Fruit fly (Drosophila melanogaster) whole organism, embryonic: Measurements from ENCODE around the gene sv.

Experiments used
- Atf6 ChIP-seq: fragments of 200-800 bp; sonication (Bioruptor generic); IDR thresholded peaks from 2 replicates; pipeline ENCODE4 v1.3.6; 2022; ENCODE audit warnings: missing biosample characterization, missing genetic modification characterization
- B-H2 ChIP-seq: fragments of 200-800 bp; sonication (Bioruptor generic); optimal IDR thresholded peaks from 2 replicates; lab custom pipeline; 2018; ENCODE audit warnings: missing biosample characterization, mild to moderate bottlenecking, missing genetic modification characterization
- CG10366 ChIP-seq: fragments of 200-800 bp; sonication (Bioruptor generic); IDR thresholded peaks from 2 replicates; pipeline ENCODE4 v1.3.6; 2022; ENCODE audit warnings: missing biosample characterization, missing genetic modification characterization
- CG12155 ChIP-seq: fragments of 200-800 bp; sonication (Bioruptor generic); optimal IDR thresholded peaks from 3 replicates; lab custom pipeline; 2016; ENCODE audit warnings: missing biosample characterization, missing genetic modification characterization
- CG12236 ChIP-seq: fragments of 200-800 bp; sonication (Bioruptor generic); optimal IDR thresholded peaks from 2 replicates; lab custom pipeline; 2016; ENCODE audit warnings: missing biosample characterization, missing genetic modification characterization
- CG1233 ChIP-seq: fragments of 200-800 bp; sonication (Bioruptor generic); optimal IDR thresholded peaks from 4 replicates; lab custom pipeline; 2018; ENCODE audit warnings: missing biosample characterization, mild to moderate bottlenecking, missing genetic modification characterization
- CG13296 ChIP-seq: fragments of 200-800 bp; sonication (Bioruptor generic); optimal IDR thresholded peaks from 3 replicates; lab custom pipeline; 2018; ENCODE audit warnings: missing biosample characterization, mild to moderate bottlenecking, missing genetic modification characterization
- CG15514 ChIP-seq: fragments of 200-800 bp; sonication (Bioruptor generic); optimal IDR thresholded peaks from 3 replicates; lab custom pipeline; 2017; ENCODE audit warnings: missing biosample characterization, missing genetic modification characterization, mild to moderate bottlenecking, moderate library complexity, missing genetic modification reagents
- CG18599 ChIP-seq: fragments of 200-800 bp; sonication (Bioruptor generic); optimal IDR thresholded peaks from 3 replicates; lab custom pipeline; 2017; ENCODE audit warnings: missing biosample characterization, missing genetic modification characterization, mild to moderate bottlenecking, moderate library complexity, missing genetic modification reagents
- CG2199 ChIP-seq: fragments of 200-800 bp; sonication (Bioruptor generic); IDR thresholded peaks from 3 replicates; pipeline ENCODE4 v1.3.6; 2022; ENCODE audit warnings: missing biosample characterization, missing genetic modification characterization
- CG2889 ChIP-seq: fragments of 200-800 bp; sonication (Bioruptor generic); IDR thresholded peaks from 3 replicates; pipeline ENCODE4 v1.3.6; 2022; ENCODE audit warnings: missing biosample characterization, missing genetic modification characterization
- CG30020 ChIP-seq: fragments of 200-800 bp; optimal IDR thresholded peaks from 2 replicates; lab custom pipeline; 2019; ENCODE audit warnings: missing biosample characterization, mild to moderate bottlenecking, missing genetic modification characterization, moderate library complexity
- CG6683 ChIP-seq: fragments of 200-800 bp; sonication (Bioruptor generic); optimal IDR thresholded peaks from 2 replicates; lab custom pipeline; 2017; ENCODE audit warnings: missing biosample characterization, mild to moderate bottlenecking, missing genetic modification characterization, missing genetic modification reagents
- CG7357 ChIP-seq: fragments of 200-800 bp; sonication (Bioruptor generic); IDR thresholded peaks from 3 replicates; pipeline ENCODE4 v1.3.6; 2022; ENCODE audit warnings: missing biosample characterization, missing genetic modification characterization
- CG7372 ChIP-seq: fragments of 200-800 bp; sonication (Bioruptor generic); IDR thresholded peaks from 2 replicates; pipeline ENCODE4 v1.3.6; 2022; ENCODE audit warnings: missing biosample characterization, missing genetic modification characterization
- CG7963 ChIP-seq: fragments of 200-800 bp; sonication (Bioruptor generic); IDR thresholded peaks from 3 replicates; pipeline ENCODE4 v1.3.6; 2022; ENCODE audit warnings: missing biosample characterization, missing genetic modification characterization; ENCODE audit not compliant: partially characterized antibody
- CG8924 ChIP-seq: fragments of 200-800 bp; optimal IDR thresholded peaks from 3 replicates; lab custom pipeline; 2019; ENCODE audit warnings: missing biosample characterization, mild to moderate bottlenecking, missing genetic modification characterization, moderate library complexity
- CG8944 ChIP-seq: fragments of 200-800 bp; sonication (Bioruptor generic); optimal IDR thresholded peaks from 3 replicates; lab custom pipeline; 2016; ENCODE audit warnings: missing biosample characterization, missing genetic modification characterization
- CG9215 ChIP-seq: fragments of 200-800 bp; sonication (Bioruptor generic); IDR thresholded peaks from 2 replicates; pipeline ENCODE4 v1.3.6; 2022; ENCODE audit warnings: missing biosample characterization, missing genetic modification characterization
- CHES-1-like ChIP-seq: fragments of 200-800 bp; sonication (Bioruptor generic); optimal IDR thresholded peaks from 2 replicates; lab custom pipeline; 2016; ENCODE audit warnings: missing biosample characterization, missing genetic modification characterization
- Dll ChIP-seq: fragments of 200-800 bp; sonication (Bioruptor generic); IDR thresholded peaks from 4 replicates; pipeline ENCODE4 v1.3.6; 2022; ENCODE audit warnings: missing biosample characterization, missing genetic modification characterization; ENCODE audit not compliant: partially characterized antibody
- Fer3 ChIP-seq: fragments of 200-800 bp; sonication (Bioruptor generic); optimal IDR thresholded peaks from 2 replicates; lab custom pipeline; 2018; ENCODE audit warnings: missing biosample characterization, mild to moderate bottlenecking, missing genetic modification characterization, moderate library complexity
- Gsc ChIP-seq: fragments of 200-800 bp; sonication (Bioruptor generic); IDR thresholded peaks from 2 replicates; pipeline ENCODE4 v1.3.6; 2022; ENCODE audit warnings: missing biosample characterization, missing genetic modification characterization
- H15 ChIP-seq: fragments of 200-800 bp; sonication (Bioruptor generic); IDR thresholded peaks from 3 replicates; pipeline ENCODE4 v1.3.6; 2022; ENCODE audit warnings: missing biosample characterization, missing genetic modification characterization
- Lim3 ChIP-seq: fragments of 200-800 bp; sonication (Bioruptor generic); IDR thresholded peaks from 2 replicates; pipeline ENCODE4 v1.3.6; 2022; ENCODE audit warnings: missing biosample characterization, missing genetic modification characterization
- MESR4 ChIP-seq: fragments of 200-800 bp; sonication (Bioruptor generic); optimal IDR thresholded peaks from 2 replicates; lab custom pipeline; 2018; ENCODE audit warnings: missing biosample characterization, mild to moderate bottlenecking, missing genetic modification characterization, moderate library complexity
- Mrtf ChIP-seq: fragments of 200-800 bp; sonication (Bioruptor generic); IDR thresholded peaks from 3 replicates; pipeline ENCODE4 v1.3.6; 2022; ENCODE audit warnings: missing biosample characterization, missing genetic modification characterization
- NfI ChIP-seq: fragments of 200-800 bp; sonication (Bioruptor generic); optimal IDR thresholded peaks from 3 replicates; lab custom pipeline; 2018; ENCODE audit warnings: missing biosample characterization, mild to moderate bottlenecking, missing genetic modification characterization, moderate library complexity
- abd-A ChIP-seq: fragments of 200-800 bp; sonication (Bioruptor generic); optimal IDR thresholded peaks from 3 replicates; lab custom pipeline; 2019; ENCODE audit warnings: missing biosample characterization, mild to moderate bottlenecking, missing genetic modification characterization, moderate library complexity
- ap ChIP-seq: fragments of 200-800 bp; sonication (Bioruptor generic); IDR thresholded peaks from 2 replicates; pipeline ENCODE4 v1.3.6; 2022; ENCODE audit warnings: missing biosample characterization, missing genetic modification characterization
- ara ChIP-seq: fragments of 200-800 bp; sonication (Bioruptor generic); IDR thresholded peaks from 2 replicates; pipeline ENCODE4 v1.3.6; 2022; ENCODE audit warnings: missing biosample characterization, missing genetic modification characterization
- btn ChIP-seq: fragments of 200-800 bp; sonication (Bioruptor generic); optimal IDR thresholded peaks from 2 replicates; lab custom pipeline; 2016; ENCODE audit warnings: missing biosample characterization, missing genetic modification characterization
- cato ChIP-seq: fragments of 200-800 bp; sonication (Bioruptor generic); optimal IDR thresholded peaks from 2 replicates; lab custom pipeline; 2016; ENCODE audit warnings: missing biosample characterization, missing genetic modification characterization, borderline replicate concordance
- dati ChIP-seq: fragments of 200-800 bp; sonication (Bioruptor generic); IDR thresholded peaks from 2 replicates; pipeline ENCODE4 v1.3.6; 2022; ENCODE audit warnings: missing biosample characterization, missing genetic modification characterization
- dimm ChIP-seq: fragments of 200-800 bp; sonication (Bioruptor generic); IDR thresholded peaks from 2 replicates; pipeline ENCODE4 v1.3.6; 2022; ENCODE audit warnings: missing biosample characterization, missing genetic modification characterization
- dmrt99B ChIP-seq: fragments of 200-800 bp; sonication (Bioruptor generic); optimal IDR thresholded peaks from 2 replicates; lab custom pipeline; 2018; ENCODE audit warnings: missing biosample characterization, mild to moderate bottlenecking, missing genetic modification characterization, moderate library complexity
- ewg ChIP-seq: fragments of 200-800 bp; sonication (Bioruptor generic); optimal IDR thresholded peaks from 3 replicates; lab custom pipeline; 2017; ENCODE audit warnings: mild to moderate bottlenecking, missing biosample characterization, missing genetic modification reagents, missing genetic modification characterization
- fd102C ChIP-seq: fragments of 200-800 bp; sonication (Bioruptor generic); optimal IDR thresholded peaks from 2 replicates; lab custom pipeline; 2018; ENCODE audit warnings: missing biosample characterization, mild to moderate bottlenecking, missing genetic modification characterization, moderate library complexity
- gfzf ChIP-seq: fragments of 200-800 bp; sonication (Bioruptor generic); optimal IDR thresholded peaks from 2 replicates; lab custom pipeline; 2016; ENCODE audit warnings: missing biosample characterization, mild to moderate bottlenecking, missing genetic modification characterization, moderate library complexity
- hkb ChIP-seq, 2 experiments: fragments of 200-800 bp in 1 of 2; fragments of >200 bp in 1 of 2; sonication (Bioruptor generic) in 1 of 2; IDR thresholded peaks in 1 of 2; optimal IDR thresholded peaks in 1 of 2; 2 replicates each; pipeline versions ENCODE4 v1.3.6 to Lab custom; 2017 to 2022; ENCODE audit warnings: missing biosample characterization in 1 of 2, missing genetic modification characterization in 1 of 2
- hth ChIP-seq: fragments of >200 bp; optimal IDR thresholded peaks from 2 replicates; lab custom pipeline; 2017; ENCODE audit warnings: inconsistent platforms
- kah ChIP-seq: fragments of 200-800 bp; sonication (Bioruptor generic); optimal IDR thresholded peaks from 2 replicates; lab custom pipeline; 2018; ENCODE audit warnings: missing biosample characterization, mild to moderate bottlenecking, missing genetic modification characterization
- lilli ChIP-seq: fragments of 200-800 bp; sonication (Bioruptor generic); optimal IDR thresholded peaks from 3 replicates; lab custom pipeline; 2016; ENCODE audit warnings: missing biosample characterization, missing genetic modification characterization
- mirr ChIP-seq: fragments of 200-800 bp; sonication (Bioruptor generic); optimal IDR thresholded peaks from 3 replicates; lab custom pipeline; 2018; ENCODE audit warnings: missing biosample characterization, mild to moderate bottlenecking, missing genetic modification characterization
- pb ChIP-seq: fragments of 200-800 bp; sonication (Bioruptor generic); optimal IDR thresholded peaks from 3 replicates; lab custom pipeline; 2016; ENCODE audit warnings: missing biosample characterization, missing genetic modification characterization
- pita ChIP-seq: fragments of 200-800 bp; sonication (Bioruptor generic); optimal IDR thresholded peaks from 2 replicates; lab custom pipeline; 2017; ENCODE audit warnings: missing biosample characterization, mild to moderate bottlenecking, missing genetic modification characterization
- pros ChIP-seq: fragments of 200-800 bp; sonication (Bioruptor generic); optimal IDR thresholded peaks from 3 replicates; lab custom pipeline; 2019; ENCODE audit warnings: missing biosample characterization, mild to moderate bottlenecking, missing genetic modification characterization, moderate library complexity
- salm ChIP-seq: fragments of 200-800 bp; sonication (Bioruptor generic); optimal IDR thresholded peaks from 2 replicates; lab custom pipeline; 2018; ENCODE audit warnings: missing biosample characterization, mild to moderate bottlenecking, missing genetic modification characterization
- ssp ChIP-seq: fragments of 200-800 bp; sonication (Bioruptor generic); IDR thresholded peaks from 2 replicates; pipeline ENCODE4 v1.3.6; 2022; ENCODE audit warnings: missing biosample characterization, missing genetic modification characterization
- tgo ChIP-seq: fragments of 200-800 bp; sonication (Bioruptor generic); IDR thresholded peaks from 3 replicates; pipeline ENCODE4 v1.3.6; 2022; ENCODE audit warnings: missing biosample characterization, missing genetic modification characterization
- wdn ChIP-seq: fragments of 200-800 bp; sonication (Bioruptor generic); IDR thresholded peaks from 2 replicates; pipeline ENCODE4 v1.3.6; 2022; ENCODE audit warnings: missing biosample characterization, missing genetic modification characterization

The sv gene

dm6 chr4:1053653-1054163, 34.9 kb upstream of the sv start, which contains the start of gene CaMKII (continued):
- TF ChIP-seq CG2889 (GFP tag; lab: Robert Waterston, UW), result no peak
- no peak for TF ChIP-seq cato
- TF ChIP-seq Dll (GFP tag; lab: Robert Waterston, UW), result no peak
- no peak for TF ChIP-seq hth (lab: Kevin White, UChicago)
- TF ChIP-seq CG8944 (GFP tag; lab: Kevin White, UChicago), result no peak
- TF ChIP-seq wdn (GFP tag; lab: Robert Waterston, UW), result no peak
- no peak for TF ChIP-seq CG10366 (GFP tag; lab: Robert Waterston, UW)
- no peak for TF ChIP-seq H15
- TF ChIP-seq CG8924 (tag; lab: Kevin White, UChicago), result no peak
- no peak for TF ChIP-seq pita (GFP tag; lab: Kevin White, UChicago)
- TF ChIP-seq NfI, result no peak
- no peak for TF ChIP-seq CG7963 (GFP tag; lab: Robert Waterston, UW)
- peak; percentile 8 for TF ChIP-seq fd102C (GFP tag; lab: Kevin White, UChicago)
- no peak for TF ChIP-seq dmrt99B (tag; lab: Kevin White, UChicago)
- no peak; the same call in 2 of the 3 replicates for TF ChIP-seq tgo (GFP tag; lab: Robert Waterston, UW)
- no peak for TF ChIP-seq B-H2 (GFP tag; lab: Kevin White, UChicago)
- peak; percentile 36 for TF ChIP-seq CG1233 (GFP tag; lab: Kevin White, UChicago)
- no peak for TF ChIP-seq CHES-1-like (GFP tag; lab: Kevin White, UChicago)
- TF ChIP-seq CG2199 (GFP tag; lab: Robert Waterston, UW), result no peak
- TF ChIP-seq pb, result no peak
- TF ChIP-seq CG6683, result no peak
- no peak for TF ChIP-seq CG18599 (GFP tag; lab: Kevin White, UChicago)
- no peak for TF ChIP-seq dati
- peak; percentile 30 for TF ChIP-seq lilli (GFP tag; lab: Kevin White, UChicago)
- TF ChIP-seq Gsc (GFP tag; lab: Robert Waterston, UW), result no peak
- no peak for TF ChIP-seq CG15514
- peak; percentile 29; the same call in 1 of the 2 replicates for TF ChIP-seq ssp (GFP tag; lab: Robert Waterston, UW)
- TF ChIP-seq kah, result no peak
- TF ChIP-seq pros, result no peak
- no peak for TF ChIP-seq CG12155 (GFP tag; lab: Kevin White, UChicago)
- no peak for TF ChIP-seq CG12236 (GFP tag; lab: Kevin White, UChicago)
- TF ChIP-seq CG9215, result no peak
- no peak for TF ChIP-seq salm (tag; lab: Kevin White, UChicago)
- no peak for TF ChIP-seq CG7372 (GFP tag; lab: Robert Waterston, UW)
- TF ChIP-seq Mrtf, result no peak
- peak; percentile 22 for TF ChIP-seq Fer3 (tag; lab: Kevin White, UChicago)
- TF ChIP-seq MESR4 (GFP tag; lab: Kevin White, UChicago), result peak; percentile 11
- no peak for TF ChIP-seq ara
- peak; percentile 90 for TF ChIP-seq ewg (GFP tag; lab: Kevin White, UChicago)
- TF ChIP-seq ap (GFP tag; lab: Robert Waterston, UW), result no peak
- peak; percentile 27 for TF ChIP-seq CG13296 (GFP tag; lab: Kevin White, UChicago)
- peak; percentile 24; the same call in 1 of the 2 replicates for TF ChIP-seq Atf6 (GFP tag; lab: Robert Waterston, UW)
- TF ChIP-seq abd-A (tag; lab: Kevin White, UChicago), result no peak
- TF ChIP-seq Lim3 (GFP tag; lab: Robert Waterston, UW), result no peak
- no peak for TF ChIP-seq mirr (GFP tag; lab: Kevin White, UChicago)
- TF ChIP-seq dimm (GFP tag; lab: Robert Waterston, UW), result no peak
- TF ChIP-seq hkb (optimal IDR thresholded peaks at IDR 0.05; lab: Kevin White, UChicago), result no peak
- TF ChIP-seq hkb (GFP tag; IDR thresholded peaks at IDR 0.05; lab: Robert Waterston, UW), result peak; percentile 47; the same call in 1 of the 2 replicates
- peak; percentile 1 for TF ChIP-seq gfzf (GFP tag; lab: Kevin White, UChicago)
- no peak for TF ChIP-seq btn (GFP tag; lab: Kevin White, UChicago)
- peak; percentile 87 for TF ChIP-seq CG30020 (tag; lab: Kevin White, UChicago)
- no peak for TF ChIP-seq CG7357
